Fruit fly (Drosophila melanogaster) whole organism, prepupa: ENCODE data around the gene CG11454.

Experiments
- Blimp-1 ChIP-seq: fragments of 200-800 bp; sonication (Bioruptor generic); optimal IDR thresholded peaks from 3 replicates; lab custom pipeline; 2017; ENCODE audit warnings: missing biosample characterization, missing genetic modification characterization, mild to moderate bottlenecking, moderate library complexity, missing genetic modification reagents
- CG10631 ChIP-seq: fragments of 200-800 bp; sonication (Bioruptor generic); optimal IDR thresholded peaks from 2 replicates; lab custom pipeline; 2016; ENCODE audit warnings: missing biosample characterization, missing genetic modification characterization
- CG10669 ChIP-seq: fragments of 200-800 bp; sonication (Bioruptor generic); optimal IDR thresholded peaks from 3 replicates; lab custom pipeline; 2018; ENCODE audit warnings: missing biosample characterization, mild to moderate bottlenecking, missing genetic modification characterization, moderate library complexity
- CG15336 ChIP-seq: fragments of 200-800 bp; sonication (Bioruptor generic); IDR thresholded peaks from 2 replicates; pipeline ENCODE4 v1.3.6; 2022; ENCODE audit warnings: missing biosample characterization, missing genetic modification characterization
- CG3032 ChIP-seq: fragments of 200-800 bp; optimal IDR thresholded peaks from 2 replicates; lab custom pipeline; 2019; ENCODE audit warnings: missing biosample characterization, mild to moderate bottlenecking, missing genetic modification characterization, moderate library complexity
- CG31627 ChIP-seq: fragments of 200-800 bp; sonication (Bioruptor generic); optimal IDR thresholded peaks from 3 replicates; lab custom pipeline; 2016; ENCODE audit warnings: missing biosample characterization, missing genetic modification characterization
- CG32006 ChIP-seq: fragments of 200-800 bp; sonication (Bioruptor generic); optimal IDR thresholded peaks from 3 replicates; lab custom pipeline; 2017; ENCODE audit warnings: missing biosample characterization, mild to moderate bottlenecking, missing genetic modification characterization
- CG34406 ChIP-seq: fragments of 200-800 bp; sonication (Bioruptor generic); optimal IDR thresholded peaks from 3 replicates; lab custom pipeline; 2016; ENCODE audit warnings: missing biosample characterization, missing genetic modification characterization
- CG3919 ChIP-seq: fragments of 200-800 bp; sonication (Bioruptor generic); optimal IDR thresholded peaks from 3 replicates; lab custom pipeline; 2016; ENCODE audit warnings: missing biosample characterization, missing genetic modification characterization
- CG4318 ChIP-seq: fragments of 200-800 bp; sonication (Bioruptor generic); optimal IDR thresholded peaks from 3 replicates; lab custom pipeline; 2017; ENCODE audit warnings: missing biosample characterization, mild to moderate bottlenecking, missing genetic modification characterization
- CG6163 ChIP-seq: fragments of 200-800 bp; sonication (Bioruptor generic); IDR thresholded peaks from 3 replicates; pipeline ENCODE4 v1.3.6; 2022; ENCODE audit warnings: missing biosample characterization, missing genetic modification characterization
- CG6276 ChIP-seq: fragments of 200-800 bp; sonication (Bioruptor generic); optimal IDR thresholded peaks from 2 replicates; lab custom pipeline; 2017; ENCODE audit warnings: missing biosample characterization, mild to moderate bottlenecking, missing genetic modification characterization
- CG6792 ChIP-seq: fragments of 200-800 bp; sonication (Bioruptor generic); optimal IDR thresholded peaks from 3 replicates; lab custom pipeline; 2016; ENCODE audit warnings: missing biosample characterization, missing genetic modification characterization
- CG6808 ChIP-seq: fragments of 200-800 bp; sonication (Bioruptor generic); optimal IDR thresholded peaks from 3 replicates; lab custom pipeline; 2017; ENCODE audit warnings: missing biosample characterization, missing genetic modification characterization, mild to moderate bottlenecking, moderate library complexity, missing genetic modification reagents
- CG6854 ChIP-seq: fragments of 200-800 bp; sonication (Bioruptor generic); optimal IDR thresholded peaks from 2 replicates; lab custom pipeline; 2017; ENCODE audit warnings: missing biosample characterization, mild to moderate bottlenecking, missing genetic modification characterization
- CG7368 ChIP-seq: fragments of 200-800 bp; sonication (Bioruptor generic); optimal IDR thresholded peaks from 3 replicates; lab custom pipeline; 2016; ENCODE audit warnings: missing biosample characterization, missing genetic modification characterization
- CG8319 ChIP-seq: fragments of 200-800 bp; sonication (Bioruptor generic); optimal IDR thresholded peaks from 3 replicates; lab custom pipeline; 2016; ENCODE audit warnings: missing biosample characterization, missing genetic modification characterization
- CG8632 ChIP-seq: fragments of 200-800 bp; sonication (Bioruptor generic); optimal IDR thresholded peaks from 3 replicates; lab custom pipeline; 2016; ENCODE audit warnings: missing biosample characterization, missing genetic modification characterization
- CG9139 ChIP-seq: fragments of 200-800 bp; sonication (Bioruptor generic); optimal IDR thresholded peaks from 3 replicates; lab custom pipeline; 2017; ENCODE audit warnings: missing biosample characterization, mild to moderate bottlenecking, missing genetic modification characterization
- Eip75B ChIP-seq: fragments of 200-800 bp; sonication (Bioruptor generic); optimal IDR thresholded peaks from 3 replicates; lab custom pipeline; 2016; ENCODE audit warnings: missing biosample characterization, missing genetic modification characterization
- Eip78C ChIP-seq: fragments of 200-800 bp; sonication (Bioruptor generic); peaks from one replicate; lab custom pipeline; 2016; ENCODE audit warnings: missing biosample characterization, missing genetic modification characterization
- Eip93F ChIP-seq: fragments of 200-800 bp; sonication (Bioruptor generic); optimal IDR thresholded peaks from 2 replicates; lab custom pipeline; 2016; ENCODE audit warnings: missing biosample characterization, mild to moderate bottlenecking, missing genetic modification characterization
- Ets21C ChIP-seq: fragments of 200-800 bp; sonication (Bioruptor generic); optimal IDR thresholded peaks from 3 replicates; lab custom pipeline; 2016; ENCODE audit warnings: missing biosample characterization, missing genetic modification characterization
- Ets96B ChIP-seq: fragments of 200-800 bp; optimal IDR thresholded peaks from 2 replicates; lab custom pipeline; 2019; ENCODE audit warnings: missing biosample characterization, mild to moderate bottlenecking, missing genetic modification characterization, moderate library complexity
- Gug ChIP-seq: fragments of 200-800 bp; sonication (Bioruptor generic); IDR thresholded peaks from 2 replicates; pipeline ENCODE4 v1.3.6; 2022; ENCODE audit warnings: missing biosample characterization, missing genetic modification characterization
- Hr38 ChIP-seq: sonication (Bioruptor generic); optimal IDR thresholded peaks from 2 replicates; lab custom pipeline; 2016; ENCODE audit warnings: missing biosample characterization, missing genetic modification characterization
- Hr39 ChIP-seq: fragments of 200-800 bp; sonication (Bioruptor generic); optimal IDR thresholded peaks from 2 replicates; lab custom pipeline; 2016; ENCODE audit warnings: missing biosample characterization, missing genetic modification characterization
- Hr4 ChIP-seq: fragments of 200-800 bp; sonication (Bioruptor generic); optimal IDR thresholded peaks from 3 replicates; lab custom pipeline; 2016; ENCODE audit warnings: missing biosample characterization, missing genetic modification characterization
- Lpt ChIP-seq: fragments of 200-800 bp; sonication (Bioruptor generic); optimal IDR thresholded peaks from 3 replicates; lab custom pipeline; 2016; ENCODE audit warnings: missing biosample characterization, missing genetic modification characterization
- OdsH ChIP-seq: fragments of 200-800 bp; sonication (Bioruptor generic); optimal IDR thresholded peaks from 3 replicates; lab custom pipeline; 2016; ENCODE audit warnings: missing biosample characterization, missing genetic modification characterization
- Smox ChIP-seq: fragments of 200-800 bp; sonication (Bioruptor generic); optimal IDR thresholded peaks from 3 replicates; lab custom pipeline; 2016; ENCODE audit warnings: missing biosample characterization, missing genetic modification characterization
- dsx ChIP-seq: fragments of 200-800 bp; optimal IDR thresholded peaks from 3 replicates; lab custom pipeline; 2019; ENCODE audit warnings: missing biosample characterization, mild to moderate bottlenecking, missing genetic modification characterization, moderate library complexity; ENCODE audit not compliant: poor library complexity, severe bottlenecking
- eg ChIP-seq: fragments of 200-800 bp; sonication (Bioruptor generic); IDR thresholded peaks from 3 replicates; pipeline ENCODE4 v1.3.6; 2022; ENCODE audit warnings: missing biosample characterization, missing genetic modification characterization
- esn ChIP-seq: fragments of 200-800 bp; sonication (Bioruptor generic); optimal IDR thresholded peaks from 2 replicates; lab custom pipeline; 2016; ENCODE audit warnings: missing biosample characterization, mild to moderate bottlenecking, missing genetic modification characterization, moderate library complexity
- fd59A ChIP-seq: fragments of 200-800 bp; sonication (Bioruptor generic); optimal IDR thresholded peaks from 2 replicates; lab custom pipeline; 2017; ENCODE audit warnings: missing biosample characterization, mild to moderate bottlenecking, missing genetic modification characterization, missing genetic modification reagents
- fkh ChIP-seq: fragments of 200-800 bp; sonication (Bioruptor generic); optimal IDR thresholded peaks from 3 replicates; lab custom pipeline; 2017; ENCODE audit warnings: missing biosample characterization, mild to moderate bottlenecking, missing genetic modification characterization, moderate library complexity
- lz ChIP-seq: fragments of 200-800 bp; sonication (Bioruptor generic); optimal IDR thresholded peaks from 3 replicates; lab custom pipeline; 2016; ENCODE audit warnings: missing biosample characterization, missing genetic modification characterization
- net ChIP-seq: fragments of 200-800 bp; sonication (Bioruptor generic); optimal IDR thresholded peaks from 3 replicates; lab custom pipeline; 2016; ENCODE audit warnings: missing biosample characterization, missing genetic modification characterization
- pdm3 ChIP-seq: fragments of 200-800 bp; sonication (Bioruptor generic); optimal IDR thresholded peaks from 3 replicates; lab custom pipeline; 2016; ENCODE audit warnings: missing biosample characterization, missing genetic modification characterization
- ss ChIP-seq, 2 experiments: fragments of 200-800 bp; sonication (Bioruptor generic); optimal IDR thresholded peaks; 2 replicates in 1 of 2; 3 replicates in 1 of 2; lab custom pipeline; 2017 to 2018; ENCODE audit warnings: mild to moderate bottlenecking in 2 of 2, missing biosample characterization in 2 of 2, missing genetic modification characterization in 2 of 2, moderate library complexity in 1 of 2
- svp ChIP-seq: fragments of 200-800 bp; sonication (Bioruptor generic); peaks from one replicate; lab custom pipeline; 2016; ENCODE audit warnings: missing biosample characterization, missing genetic modification characterization
- topi ChIP-seq: fragments of 200-800 bp; sonication (Bioruptor generic); optimal IDR thresholded peaks from 3 replicates; lab custom pipeline; 2016; ENCODE audit warnings: missing biosample characterization, missing genetic modification characterization
- vri ChIP-seq: fragments of 200-800 bp; sonication (Bioruptor generic); optimal IDR thresholded peaks from 3 replicates; lab custom pipeline; 2016; ENCODE audit warnings: missing biosample characterization, mild to moderate bottlenecking, missing genetic modification characterization

Gene CG11454

dm6 chr2L:134563-135382, 8.3 kb upstream of the CG11454 start:
- TF ChIP-seq CG32006 (GFP tag; lab: Kevin White, UChicago) = peak; percentile 30
- no peak for TF ChIP-seq CG6276
- TF ChIP-seq Hr39 (GFP tag; lab: Kevin White, UChicago) = no peak
- no peak for TF ChIP-seq CG10669 (GFP tag; lab: Kevin White, UChicago)
- TF ChIP-seq Gug (GFP tag; lab: Robert Waterston, UW) = no peak
- TF ChIP-seq CG7368 = no peak
- no peak for TF ChIP-seq CG8319 (GFP tag; lab: Kevin White, UChicago)
- TF ChIP-seq ss (GFP tag; optimal IDR thresholded peaks at IDR 0.05; lab: Kevin White, UChicago) = peak in 1 of 2 experiments; percentile 0
- TF ChIP-seq CG10631 (GFP tag; lab: Kevin White, UChicago) = peak; percentile 18
- no peak for TF ChIP-seq fd59A (GFP tag; lab: Kevin White, UChicago)
- no peak for TF ChIP-seq Blimp-1 (GFP tag; lab: Kevin White, UChicago)
- TF ChIP-seq Eip93F (GFP tag; lab: Kevin White, UChicago) = no peak
- no peak for TF ChIP-seq esn (GFP tag; lab: Kevin White, UChicago)
- peak; percentile 16 for TF ChIP-seq CG6792
- TF ChIP-seq eg (GFP tag; lab: Robert Waterston, UW) = no peak
- 0 out of 3 replicates have a peak, but pooled peaks have one; percentile 29 for TF ChIP-seq CG6163 (GFP tag; lab: Robert Waterston, UW)
- TF ChIP-seq pdm3 = peak; percentile 11
- no peak for TF ChIP-seq fkh (GFP tag; lab: Kevin White, UChicago)
- no peak for TF ChIP-seq CG3919 (GFP tag; lab: Kevin White, UChicago)
- no peak for TF ChIP-seq Smox (GFP tag; lab: Kevin White, UChicago)
- TF ChIP-seq Ets96B (tag; lab: Kevin White, UChicago) = peak; percentile 20
- TF ChIP-seq CG9139 (GFP tag; lab: Kevin White, UChicago) = no peak
- TF ChIP-seq Eip78C (GFP tag; lab: Kevin White, UChicago) = peak; percentile 86
- peak; percentile 15 for TF ChIP-seq vri (GFP tag; lab: Kevin White, UChicago)
- TF ChIP-seq topi (GFP tag; lab: Kevin White, UChicago) = no peak
- TF ChIP-seq CG8632 (GFP tag; lab: Kevin White, UChicago) = no peak
- no peak for TF ChIP-seq CG3032 (tag; lab: Kevin White, UChicago)
- TF ChIP-seq lz (GFP tag; lab: Kevin White, UChicago) = no peak
- no peak for TF ChIP-seq CG6808 (GFP tag; lab: Kevin White, UChicago)
- no peak for TF ChIP-seq CG15336 (GFP tag; lab: Robert Waterston, UW)
- TF ChIP-seq CG4318 = no peak
- no peak for TF ChIP-seq CG34406 (GFP tag; lab: Kevin White, UChicago)
- TF ChIP-seq Eip75B (GFP tag; lab: Kevin White, UChicago) = peak; percentile 2
- TF ChIP-seq OdsH = no peak
- TF ChIP-seq Lpt (GFP tag; lab: Kevin White, UChicago) = no peak
- TF ChIP-seq Hr38 = no peak
- no peak for TF ChIP-seq CG31627
- TF ChIP-seq dsx = no peak
- peak; percentile 13 for TF ChIP-seq net (GFP tag; lab: Kevin White, UChicago)
- TF ChIP-seq Hr4 = no peak
- peak; percentile 90 for TF ChIP-seq svp (GFP tag; lab: Kevin White, UChicago)
- no peak for TF ChIP-seq CG6854 (GFP tag; lab: Kevin White, UChicago)
- TF ChIP-seq Ets21C (GFP tag; lab: Kevin White, UChicago) = no peak
